Fruit fly (Drosophila melanogaster) whole organism, pupa: ENCODE measurements around the gene CG43673.

Experiments
- CG10348 ChIP-seq: fragments of 200-800 bp; sonication (Bioruptor generic); IDR thresholded peaks from 2 replicates; pipeline ENCODE4 v1.3.6; 2022; ENCODE audit warnings: missing biosample characterization, missing genetic modification characterization
- CG12605 ChIP-seq: fragments of 200-800 bp; sonication (Bioruptor generic); IDR thresholded peaks from 2 replicates; pipeline ENCODE4 v1.3.6; 2022; ENCODE audit warnings: missing biosample characterization, missing genetic modification characterization
- CG8301 ChIP-seq: fragments of 200-800 bp; sonication (Bioruptor generic); optimal IDR thresholded peaks from 2 replicates; lab custom pipeline; 2018; ENCODE audit warnings: missing biosample characterization, mild to moderate bottlenecking, missing genetic modification characterization
- EcR ChIP-seq: fragments of 200-800 bp; sonication (Bioruptor generic); optimal IDR thresholded peaks from 3 replicates; lab custom pipeline; 2019; ENCODE audit warnings: missing biosample characterization, missing genetic modification characterization, mild to moderate bottlenecking, moderate library complexity, missing genetic modification reagents
- rn ChIP-seq: fragments of 200-800 bp; sonication (Bioruptor generic); IDR thresholded peaks from 2 replicates; pipeline ENCODE4 v1.3.6; 2022; ENCODE audit warnings: missing biosample characterization, missing genetic modification characterization

DNA sequence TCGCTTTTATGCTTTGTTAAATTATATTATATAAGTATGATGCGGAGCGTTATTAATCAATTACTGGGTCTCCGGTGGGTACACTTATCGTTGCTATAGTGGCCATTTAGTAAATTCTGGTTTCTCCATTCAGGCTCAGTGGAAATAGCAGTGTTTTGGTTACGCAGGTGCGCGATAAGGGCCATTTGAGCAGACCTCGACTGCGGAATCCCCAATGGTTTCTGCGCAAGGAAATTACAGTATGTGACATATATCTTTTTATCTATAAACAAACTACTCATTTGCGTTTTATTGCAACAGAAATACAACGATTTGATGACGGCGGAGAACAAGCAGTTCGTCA is 17.7 kb upstream of the CG43673 start:
- TF ChIP-seq rn (GFP tag; lab: Robert Waterston, UW): no peak
- no peak for TF ChIP-seq EcR (GFP tag; lab: Kevin White, UChicago)
- no peak for TF ChIP-seq CG12605 (GFP tag; lab: Robert Waterston, UW)
- TF ChIP-seq CG10348 (GFP tag; lab: Robert Waterston, UW): no peak
- no peak for TF ChIP-seq CG8301
